Worm (Caenorhabditis elegans) whole organism, L4 larva: Measurements from ENCODE around the gene C30G7.4.

Experiments used
- ZK546.5 ChIP-seq, 2 experiments: sonication (generic microtip); optimal IDR thresholded peaks; 2 replicates each; lab custom pipeline; 2017; ENCODE audit warnings: missing biosample characterization in 2 of 2, missing genetic modification characterization in 2 of 2
- arid-1 ChIP-seq: fragments of 200-800 bp; sonication (Bioruptor generic); conservative IDR thresholded peaks from 2 replicates; pipeline ENCODE4 v1.3.6; 2022; ENCODE audit warnings: missing genetic modification reagents, missing genetic modification characterization, missing compliant biosample characterization
- daf-12 ChIP-seq: fragments of 150-350 bp; optimal IDR thresholded peaks from 2 replicates; lab custom pipeline; 2014; ENCODE audit warnings: missing biosample characterization, missing genetic modification reagents, missing genetic modification characterization
- daf-19 ChIP-seq: fragments of 200-800 bp; sonication (Bioruptor generic); conservative IDR thresholded peaks from 2 replicates; pipeline ENCODE4 v1.3.6; 2022; ENCODE audit warnings: missing genetic modification characterization, missing compliant biosample characterization
- daf-8 ChIP-seq: fragments of 200-800 bp; sonication (Bioruptor generic); IDR thresholded peaks from 2 replicates; pipeline ENCODE4 v1.3.6; 2022; ENCODE audit warnings: missing genetic modification characterization, missing compliant biosample characterization
- madf-9 ChIP-seq: fragments of 200-800 bp; sonication (Bioruptor generic); conservative IDR thresholded peaks from 2 replicates; pipeline ENCODE4 v1.3.6; 2022; ENCODE audit warnings: missing genetic modification reagents, missing genetic modification characterization, missing compliant biosample characterization
- nhr-28 ChIP-seq: fragments of 150-350 bp; optimal IDR thresholded peaks from 2 replicates; lab custom pipeline; 2014; ENCODE audit warnings: missing biosample characterization, missing genetic modification characterization
- nhr-76 ChIP-seq: fragments of 150-350 bp; optimal IDR thresholded peaks from 2 replicates; lab custom pipeline; 2014; ENCODE audit warnings: missing biosample characterization, missing genetic modification characterization
- nhr-77 ChIP-seq: fragments of 150-350 bp; optimal IDR thresholded peaks from 2 replicates; lab custom pipeline; 2014; ENCODE audit warnings: missing biosample characterization, missing genetic modification characterization
- pha-4 ChIP-seq, 2 experiments: fragments of 150-350 bp in 1 of 2; fragments of 200-800 bp in 1 of 2; sonication (Bioruptor generic) in 1 of 2; IDR thresholded peaks in 1 of 2; optimal IDR thresholded peaks in 1 of 2; 2 replicates each; pipeline versions ENCODE4 v1.3.6 to Lab custom; 2014 to 2022; ENCODE audit warnings: missing genetic modification characterization in 2 of 2, missing genetic modification reagents in 2 of 2, missing biosample characterization in 1 of 2, missing compliant biosample characterization in 1 of 2
- php-3 ChIP-seq: fragments of 200-800 bp; sonication (Bioruptor generic); IDR thresholded peaks from 2 replicates; pipeline ENCODE4 v1.3.6; 2022; ENCODE audit warnings: missing genetic modification reagents, missing genetic modification characterization, missing compliant biosample characterization
- rbr-2 ChIP-seq: sonication (generic microtip); optimal IDR thresholded peaks from 2 replicates; lab custom pipeline; 2016; ENCODE audit warnings: missing genotype, missing genetic modification characterization, missing compliant biosample characterization
- tra-1 ChIP-seq: fragments of 200-800 bp; sonication (Bioruptor generic); IDR thresholded peaks from 2 replicates; pipeline ENCODE4 v1.3.6; 2022; ENCODE audit warnings: missing genetic modification reagents, missing genetic modification characterization, missing compliant biosample characterization
- zip-2 ChIP-seq: fragments of 150-350 bp; optimal IDR thresholded peaks from 2 replicates; lab custom pipeline; 2014; ENCODE audit warnings: missing biosample characterization, missing genetic modification characterization

ce11 chrV:14936587-14936986 lies 10.3 kb downstream of the C30G7.4 start, which contains the start of gene C30G7.2:
- TF ChIP-seq daf-19 (GFP tag; lab: Robert Waterston, UW): no peak
- no peak for TF ChIP-seq ZK546.5 (tag; optimal IDR thresholded peaks at IDR 0.05; lab: Kevin White, UChicago)
- no peak for TF ChIP-seq nhr-77 (tag; lab: Kevin White, UChicago)
- TF ChIP-seq nhr-28 (tag; lab: Kevin White, UChicago): no peak
- TF ChIP-seq pha-4 (GFP tag; IDR thresholded peaks at IDR 0.05; lab: Robert Waterston, UW): no peak
- no peak for TF ChIP-seq pha-4 (tag; optimal IDR thresholded peaks at IDR 0.05; lab: Kevin White, UChicago)
- no peak for TF ChIP-seq madf-9 (GFP tag; lab: Robert Waterston, UW)
- no peak for TF ChIP-seq tra-1 (GFP tag; lab: Robert Waterston, UW)
- no peak for TF ChIP-seq rbr-2 (tag; lab: Kevin White, UChicago)
- no peak for TF ChIP-seq zip-2 (tag; lab: Kevin White, UChicago)
- TF ChIP-seq arid-1: no peak
- TF ChIP-seq daf-12: no peak
- TF ChIP-seq php-3 (GFP tag; lab: Robert Waterston, UW): no peak
- TF ChIP-seq nhr-76: no peak
- TF ChIP-seq daf-8 (GFP tag; lab: Robert Waterston, UW): no peak
